Fruit fly (Drosophila melanogaster) Kc167 (cell line): ENCODE measurements around the gene fend.

Experiments
- Myc ChIP-seq: fragments of >200 bp; optimal IDR thresholded peaks from 2 replicates; lab custom pipeline; 2017; ENCODE audit warnings: missing external identifiers
- Sin3A ChIP-seq: fragments of >200 bp; optimal IDR thresholded peaks from 2 replicates; lab custom pipeline; 2018; ENCODE audit warnings: missing external identifiers
- h ChIP-seq: fragments of >200 bp; optimal IDR thresholded peaks from 3 replicates; lab custom pipeline; 2018; ENCODE audit warnings: missing external identifiers
- insv ChIP-seq: fragments of >200 bp; optimal IDR thresholded peaks from 3 replicates; lab custom pipeline; 2018; ENCODE audit warnings: missing external identifiers
- psq ChIP-seq: fragments of >200 bp; optimal IDR thresholded peaks from 2 replicates; lab custom pipeline; 2017; ENCODE audit warnings: missing external identifiers
- ttk ChIP-seq: sonication (Bioruptor generic); optimal IDR thresholded peaks from 2 replicates; lab custom pipeline; 2017; ENCODE audit warnings: missing external identifiers

Gene fend

DNA sequence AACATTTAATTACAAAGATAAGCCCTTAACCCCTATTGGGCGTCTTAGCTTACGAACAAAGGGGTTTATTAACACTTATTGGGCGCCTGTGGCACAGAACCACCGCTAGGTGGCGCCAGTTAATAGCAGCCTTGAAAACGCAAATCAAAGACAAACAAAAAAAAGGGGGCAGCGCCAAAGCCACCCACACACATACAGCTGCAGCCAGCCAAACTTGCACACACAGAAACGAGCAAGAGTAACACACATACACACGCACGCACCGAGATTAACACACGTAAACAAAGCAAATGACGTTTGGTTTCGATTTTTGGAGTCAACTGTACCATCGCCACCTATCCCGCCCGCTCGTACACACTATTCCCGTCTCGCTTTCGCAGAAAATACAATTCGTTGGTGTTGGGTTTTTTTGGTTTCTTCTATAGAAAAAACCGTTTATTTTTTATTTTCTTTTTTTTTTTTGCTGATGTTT is 17.3 kb upstream of the fend start:
- TF ChIP-seq h (lab: Kevin White, UChicago) (no peak), psq (lab: Kevin White, UChicago) (no peak), Sin3A (lab: Kevin White, UChicago) (no peak)

DNA sequence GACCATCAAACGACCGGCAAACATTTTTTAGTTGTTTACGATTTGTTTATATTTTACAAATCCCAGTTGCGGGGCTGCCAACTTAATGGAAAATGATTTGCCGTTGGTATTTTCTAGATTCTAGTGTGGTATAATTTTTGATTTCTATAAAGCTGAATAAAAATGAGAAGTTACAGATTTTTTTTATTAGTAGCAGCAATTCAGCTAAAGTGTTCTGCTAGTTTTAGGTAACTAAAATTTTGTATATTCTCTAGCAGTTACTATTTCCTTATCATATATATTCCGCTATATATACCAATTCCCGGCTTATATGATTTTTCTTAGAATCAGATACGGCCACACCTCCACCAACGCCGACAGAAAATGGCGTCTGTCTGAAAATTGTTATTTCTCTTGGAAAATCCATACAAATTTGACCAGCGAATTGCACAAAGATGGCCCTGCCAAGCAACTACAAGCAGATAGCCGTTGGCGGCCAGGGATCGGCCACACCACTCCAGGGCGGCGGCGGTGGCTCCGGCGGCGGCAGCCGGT is 14.2 kb upstream of the fend start, which contains the start of the genes fh and Bap111:
fh (minus strand) TSS at position 83 of the 534 bp plus-strand sequence.
Bap111 (plus strand) TSS at position 321 of the 534 bp plus-strand sequence.
- no peak for TF ChIP-seq psq (lab: Kevin White, UChicago)
- no peak for TF ChIP-seq insv (lab: Kevin White, UChicago)
- no peak for TF ChIP-seq h (lab: Kevin White, UChicago)
- TF ChIP-seq ttk (lab: Kevin White, UChicago), result no peak
- TF ChIP-seq Myc (lab: Kevin White, UChicago), result no peak
- TF ChIP-seq Sin3A (lab: Kevin White, UChicago), result no peak

DNA sequence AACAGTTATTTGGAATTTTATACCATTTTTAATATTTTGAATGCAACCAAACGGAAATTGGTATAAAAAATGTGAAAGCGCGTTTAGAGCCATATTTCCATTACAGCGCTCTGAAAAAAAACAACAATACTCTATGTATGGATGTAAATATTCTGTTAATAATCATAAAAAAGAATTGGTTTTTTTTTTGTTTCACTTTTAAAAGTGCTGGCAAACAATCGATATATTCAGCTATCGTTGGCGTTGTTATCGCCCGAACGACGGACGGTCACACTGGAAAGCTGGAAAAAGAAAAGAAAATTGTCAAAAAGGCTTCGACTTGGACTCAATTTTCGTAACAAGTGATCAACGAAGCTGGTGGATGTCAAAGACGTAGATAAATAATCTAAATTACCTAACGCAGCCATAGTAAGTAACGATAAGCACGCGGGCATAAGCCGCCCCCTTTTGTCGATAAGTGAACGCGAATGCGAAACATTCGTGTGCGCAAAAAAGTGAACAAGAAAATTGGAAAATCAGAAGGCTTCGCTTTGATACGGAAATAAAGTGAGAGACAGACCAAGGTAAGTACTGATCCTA is 7.4 kb upstream of the fend start, which contains the start of gene CG7065:
CG7065 (plus strand) TSS at position 270 of the 579 bp plus-strand sequence.
- TF ChIP-seq ttk (lab: Kevin White, UChicago) (no peak), psq (lab: Kevin White, UChicago) (no peak), insv (lab: Kevin White, UChicago) (no peak), Sin3A (lab: Kevin White, UChicago) (no peak), h (lab: Kevin White, UChicago) (no peak), Myc (lab: Kevin White, UChicago) (no peak)

DNA sequence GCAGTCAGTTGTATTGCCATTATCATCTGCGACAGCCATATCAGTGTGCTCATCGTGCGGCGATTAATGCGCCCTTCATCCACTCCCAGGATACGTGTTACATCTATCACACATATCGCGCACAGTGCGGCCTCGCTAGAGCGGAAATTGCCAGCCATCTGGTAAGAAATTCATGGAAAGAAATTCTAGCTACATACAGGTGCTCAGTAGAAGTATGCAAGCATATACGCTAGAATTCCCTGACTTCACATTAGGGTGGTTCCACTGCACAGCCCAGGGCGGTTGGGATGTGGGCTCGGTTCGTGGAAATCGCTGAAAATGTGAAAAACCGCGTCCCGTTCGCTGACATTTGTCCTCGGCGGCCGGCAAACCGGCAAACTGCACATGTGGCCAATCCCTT is 6.3 kb upstream of the fend start:
- TF ChIP-seq psq (lab: Kevin White, UChicago) (no peak), ttk (lab: Kevin White, UChicago) (no peak), insv (lab: Kevin White, UChicago) (no peak), Myc (lab: Kevin White, UChicago) (no peak), h (lab: Kevin White, UChicago) (no peak), Sin3A (lab: Kevin White, UChicago) (no peak)

DNA sequence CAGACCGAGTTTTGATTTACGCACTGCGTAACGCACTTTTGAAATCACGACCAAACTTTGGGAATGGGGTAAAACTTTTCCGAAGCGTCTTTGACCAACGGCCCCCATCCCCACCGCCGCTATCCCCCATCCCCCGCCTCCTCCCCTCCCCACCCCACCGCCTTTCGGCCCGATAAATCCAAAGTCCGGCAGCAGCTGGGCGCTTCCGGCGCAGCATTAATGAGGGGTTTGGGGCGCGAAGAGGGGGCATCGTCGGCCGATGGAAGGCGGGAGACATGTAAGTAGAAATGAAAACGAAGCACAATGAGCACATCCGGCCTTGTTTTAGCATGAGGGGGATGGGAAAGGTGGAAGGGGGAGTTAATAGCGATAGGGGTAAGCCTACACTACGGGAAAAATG is 4.2 kb upstream of the fend start:
- no peak for TF ChIP-seq insv (lab: Kevin White, UChicago)
- TF ChIP-seq psq (lab: Kevin White, UChicago), result no peak
- TF ChIP-seq Sin3A (lab: Kevin White, UChicago), result no peak
- no peak for TF ChIP-seq ttk (lab: Kevin White, UChicago)
- TF ChIP-seq h (lab: Kevin White, UChicago), result no peak
- TF ChIP-seq Myc (lab: Kevin White, UChicago), result no peak

DNA sequence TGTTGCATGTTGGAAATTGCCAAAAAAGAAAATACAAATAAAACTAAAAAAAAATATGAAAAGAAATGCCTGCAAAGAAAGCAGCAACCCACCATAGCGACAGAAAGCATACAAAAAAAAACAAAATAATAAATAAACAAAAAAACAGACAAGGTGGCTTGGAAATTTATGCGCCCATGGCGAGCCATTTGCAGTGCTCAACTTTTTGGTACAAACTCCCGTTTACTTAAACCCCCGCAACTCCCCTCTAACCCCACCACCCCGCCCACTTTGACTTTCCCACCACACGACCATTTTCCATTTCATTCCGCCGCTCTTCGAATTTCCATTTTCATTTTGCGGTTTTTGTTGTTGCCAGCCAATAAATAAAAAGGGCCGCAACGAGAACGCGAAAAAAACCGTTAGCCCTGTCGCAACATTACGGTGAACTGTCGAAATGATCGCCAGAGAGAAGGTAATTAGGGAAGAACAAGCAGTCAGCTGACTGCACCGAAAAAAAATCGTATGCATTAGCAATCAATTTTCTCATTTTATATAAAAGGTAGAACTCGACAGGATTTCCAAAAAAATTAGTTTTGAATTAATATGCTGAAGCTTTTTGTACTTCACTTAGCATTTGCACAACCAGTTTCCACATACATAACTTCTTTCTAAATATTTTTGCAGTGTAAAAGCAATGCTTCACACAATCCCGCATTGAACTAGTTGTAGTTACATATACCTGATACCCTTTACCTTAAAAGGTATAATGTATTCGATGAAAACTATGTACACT is 2.1 kb upstream of the fend start:
- TF ChIP-seq psq (lab: Kevin White, UChicago) (no peak), Sin3A (lab: Kevin White, UChicago) (no peak), Myc (lab: Kevin White, UChicago) (no peak), insv (lab: Kevin White, UChicago) (no peak), h (lab: Kevin White, UChicago) (no peak), ttk (lab: Kevin White, UChicago) (no peak)

DNA sequence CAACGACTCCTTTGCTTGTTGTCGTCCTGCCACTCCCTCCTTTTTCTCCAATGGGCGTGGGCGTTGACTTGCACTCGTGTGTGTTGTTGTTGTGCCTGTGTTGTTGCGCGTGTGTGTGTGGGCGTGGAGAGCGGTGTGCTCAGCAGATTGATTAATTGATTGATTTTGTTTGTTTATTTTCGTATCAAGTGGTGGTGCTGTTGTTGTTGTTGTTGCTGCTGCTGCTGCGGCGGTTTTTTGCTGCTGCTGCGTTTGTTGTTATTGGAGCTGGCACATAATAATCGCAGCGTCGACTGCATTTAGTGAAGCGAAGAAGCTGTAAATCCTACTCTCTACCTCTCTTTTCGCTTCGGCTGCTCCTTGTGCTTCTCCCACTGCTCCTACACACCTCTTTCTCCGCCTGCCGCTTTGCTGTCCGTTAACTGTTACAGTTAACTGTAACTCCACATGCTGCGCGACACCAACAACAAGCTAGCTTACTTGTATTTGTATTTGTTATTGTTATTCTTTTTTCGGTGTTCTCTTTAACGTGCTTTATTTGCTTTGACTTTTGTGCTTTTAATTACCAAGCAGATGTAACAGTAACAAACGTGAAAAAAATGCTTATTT is 554 bp downstream of the fend start:
- TF ChIP-seq h (lab: Kevin White, UChicago), result no peak
- no peak for TF ChIP-seq Sin3A (lab: Kevin White, UChicago)
- no peak for TF ChIP-seq insv (lab: Kevin White, UChicago)
- TF ChIP-seq psq (lab: Kevin White, UChicago), result no peak
- no peak for TF ChIP-seq Myc (lab: Kevin White, UChicago)

DNA sequence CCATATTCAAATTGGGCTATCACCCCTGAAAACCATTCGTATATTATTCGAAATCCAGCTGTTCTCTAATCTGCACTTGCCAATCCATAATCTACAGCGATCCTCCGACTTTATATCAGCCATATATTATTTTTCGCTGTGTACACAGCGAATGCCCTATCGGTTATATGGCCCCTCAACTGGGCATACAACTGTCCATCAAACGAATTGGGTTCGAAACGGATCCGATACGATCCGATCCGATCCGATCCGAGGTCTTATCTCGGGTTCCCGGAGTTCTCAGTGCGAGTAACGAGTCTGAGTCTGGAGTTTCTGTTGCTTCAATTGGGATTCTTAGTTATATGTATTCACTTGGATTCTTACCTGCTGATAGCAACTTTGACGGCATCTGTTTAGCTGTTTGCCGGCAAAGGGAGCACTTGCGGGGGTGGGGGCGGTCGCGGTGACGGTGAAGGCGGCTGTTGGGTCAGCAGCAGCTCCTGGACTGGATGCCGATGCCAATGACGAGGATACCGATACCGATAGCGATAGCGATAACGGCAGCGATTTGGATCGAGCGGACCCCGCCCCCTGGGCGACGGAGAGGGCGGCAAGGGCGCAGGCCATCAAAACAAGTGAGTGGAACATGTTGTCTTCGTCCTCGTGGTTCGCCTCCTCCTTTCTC is 1.2 kb downstream of the fend start:
- TF ChIP-seq Myc (lab: Kevin White, UChicago) (no peak), h (lab: Kevin White, UChicago) (no peak), Sin3A (lab: Kevin White, UChicago) (no peak), insv (lab: Kevin White, UChicago) (no peak), ttk (lab: Kevin White, UChicago) (no peak), psq (lab: Kevin White, UChicago) (no peak)

DNA sequence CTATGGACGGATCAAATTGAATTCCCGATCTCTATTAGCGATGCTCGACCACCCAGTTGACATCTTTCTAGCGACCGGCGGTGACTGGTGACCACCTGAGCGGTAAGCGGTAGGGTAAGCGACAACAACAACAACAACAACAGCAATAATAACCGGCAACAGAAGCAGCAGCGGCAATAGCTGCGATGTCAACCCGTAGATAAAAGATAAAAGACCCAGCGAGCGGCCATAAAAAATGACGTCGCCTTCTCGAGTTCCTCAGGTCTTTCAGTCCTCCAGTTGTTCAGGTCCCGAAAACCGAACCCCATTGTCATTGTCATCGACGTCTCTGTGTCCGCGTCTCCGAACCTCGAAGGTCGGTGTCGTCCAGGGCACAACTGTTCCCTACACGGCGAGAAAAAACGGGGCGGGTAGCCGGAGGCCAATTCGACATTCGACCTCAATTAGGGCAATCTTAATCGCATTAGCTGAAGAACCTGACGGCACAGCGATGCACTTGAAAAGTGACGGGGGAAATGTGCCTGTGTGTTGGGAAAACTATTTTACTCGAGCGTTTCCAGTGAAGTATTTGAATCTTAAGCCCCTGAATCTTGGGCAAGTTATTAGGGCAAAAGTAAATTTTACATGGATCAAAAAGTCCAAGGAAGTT is 2.2 kb downstream of the fend start:
- TF ChIP-seq Sin3A (lab: Kevin White, UChicago) (no peak), insv (lab: Kevin White, UChicago) (no peak), Myc (lab: Kevin White, UChicago) (no peak), psq (lab: Kevin White, UChicago) (no peak), ttk (lab: Kevin White, UChicago) (no peak), h (lab: Kevin White, UChicago) (no peak)

DNA sequence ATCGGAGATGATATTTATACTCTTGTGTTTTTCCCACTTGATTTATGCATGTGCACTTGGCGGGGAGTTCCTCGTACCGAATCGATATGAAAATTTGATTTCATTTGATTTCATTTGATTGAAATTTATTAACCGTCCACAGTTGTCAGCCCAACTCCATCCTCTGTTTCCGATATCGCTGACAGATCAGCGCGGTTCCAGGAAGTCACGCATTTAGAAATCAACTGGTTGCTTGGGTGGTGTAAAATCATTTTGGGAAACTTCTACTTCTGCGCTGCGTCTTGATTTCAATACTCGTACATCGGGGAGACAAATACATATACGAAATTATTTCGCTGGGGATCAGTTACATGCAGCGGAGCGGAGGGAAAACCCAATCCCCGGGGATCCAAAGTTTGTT is 3.4 kb downstream of the fend start:
- TF ChIP-seq Sin3A (lab: Kevin White, UChicago) (no peak), h (lab: Kevin White, UChicago) (no peak), insv (lab: Kevin White, UChicago) (no peak), psq (lab: Kevin White, UChicago) (no peak), Myc (lab: Kevin White, UChicago) (no peak), ttk (lab: Kevin White, UChicago) (no peak)
